Fruit fly (Drosophila melanogaster): ENCODE data around the gene Spn.

The Spn gene

dm6 chr3L:2531386-2532176 is 22.5 kb downstream of the Spn start:
- TF ChIP-seq noc (tag; optimal IDR thresholded peaks at IDR 0.05), result peak; percentile 45

DNA sequence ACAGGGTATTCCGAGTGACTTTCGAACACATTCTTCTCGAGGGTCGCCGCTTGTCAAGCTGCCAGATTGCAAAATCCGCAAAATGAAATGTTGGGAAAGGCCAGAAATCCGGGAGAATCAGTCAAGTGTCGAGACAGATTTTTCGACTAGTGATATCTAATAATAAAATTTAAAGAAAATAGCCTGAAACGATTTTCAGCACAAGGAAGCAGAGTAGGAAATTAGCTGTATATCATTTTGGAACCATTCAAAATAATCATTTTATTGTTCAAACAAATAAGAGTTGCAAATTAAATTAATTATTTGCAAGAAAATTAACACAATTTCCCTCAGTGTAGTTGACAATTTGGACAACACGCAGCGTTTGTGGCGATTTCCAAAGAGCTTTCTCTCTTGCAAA is 23.5 kb downstream of the Spn start:
- TF ChIP-seq noc (tag; optimal IDR thresholded peaks at IDR 0.05), result no peak

dm6 chr3L:2530090-2530489 is 24.0 kb downstream of the Spn start:
- TF ChIP-seq noc (tag; optimal IDR thresholded peaks at IDR 0.05), result peak; percentile 18

dm6 chr3L:2526873-2527272 is 27.2 kb downstream of the Spn start, which contains the start of gene CG32295:
TSS of gene CG32295 (minus strand) at chr3L:2526973.
- no peak for TF ChIP-seq noc (tag; optimal IDR thresholded peaks at IDR 0.05)

DNA sequence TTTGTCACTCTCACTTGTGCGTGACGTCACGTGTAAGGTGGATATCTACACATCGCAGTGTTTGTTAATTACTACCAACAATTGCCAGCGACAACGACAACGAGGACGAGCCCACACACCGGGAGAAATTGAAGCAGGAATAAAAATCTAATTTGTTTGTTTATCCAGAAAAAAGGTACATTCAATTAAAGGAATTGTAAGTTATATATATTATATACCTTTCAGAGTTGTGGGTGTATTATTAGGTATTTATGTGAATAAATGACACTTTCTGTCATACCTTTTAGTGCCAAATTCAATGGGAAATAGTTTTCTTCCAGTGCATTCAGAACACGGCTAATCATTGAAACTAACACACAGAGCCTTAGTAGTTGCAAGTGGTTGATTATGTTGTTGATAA is 38.9 kb downstream of the Spn start:
- TF ChIP-seq noc (tag; optimal IDR thresholded peaks at IDR 0.05), result no peak

dm6 chr3L:2504796-2505195 is 49.3 kb downstream of the Spn start:
- no peak for TF ChIP-seq noc (tag; optimal IDR thresholded peaks at IDR 0.05)

DNA sequence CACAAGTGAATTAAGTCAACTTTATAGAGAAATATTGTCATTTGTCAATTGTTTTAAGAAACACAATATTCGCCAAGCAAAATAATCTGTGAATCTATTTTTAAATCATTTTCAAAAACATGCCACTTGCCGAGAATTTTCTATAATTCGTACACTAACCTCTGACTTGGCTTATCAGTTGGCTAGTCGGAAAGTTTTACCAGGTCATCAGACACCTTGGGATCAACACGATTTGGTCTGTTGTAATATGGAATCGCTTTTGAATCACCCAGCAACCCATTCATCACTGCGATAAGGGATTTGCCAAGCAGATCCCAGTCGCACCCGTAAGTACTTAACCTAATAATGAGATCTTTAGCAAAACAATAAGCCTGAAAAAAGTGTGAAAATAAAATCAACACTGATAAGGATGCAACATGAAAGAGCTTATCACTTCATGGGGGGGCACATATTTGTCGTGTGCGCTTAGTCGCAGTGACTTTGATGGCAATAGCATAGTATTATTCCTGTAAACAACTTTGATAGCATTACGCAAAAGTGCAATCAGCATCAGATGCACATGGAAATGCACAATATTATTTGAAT is 50.0 kb downstream of the Spn start:
- no peak for TF ChIP-seq noc (tag; optimal IDR thresholded peaks at IDR 0.05)

- no peak for TF ChIP-seq noc (tag; optimal IDR thresholded peaks at IDR 0.05)
Measured at dm6 chr3L:2503465-2503864, 50.6 kb downstream of the Spn start, which contains the start of gene CG16758. TSS of gene CG16758 (minus strand) at chr3L:2503606.

DNA sequence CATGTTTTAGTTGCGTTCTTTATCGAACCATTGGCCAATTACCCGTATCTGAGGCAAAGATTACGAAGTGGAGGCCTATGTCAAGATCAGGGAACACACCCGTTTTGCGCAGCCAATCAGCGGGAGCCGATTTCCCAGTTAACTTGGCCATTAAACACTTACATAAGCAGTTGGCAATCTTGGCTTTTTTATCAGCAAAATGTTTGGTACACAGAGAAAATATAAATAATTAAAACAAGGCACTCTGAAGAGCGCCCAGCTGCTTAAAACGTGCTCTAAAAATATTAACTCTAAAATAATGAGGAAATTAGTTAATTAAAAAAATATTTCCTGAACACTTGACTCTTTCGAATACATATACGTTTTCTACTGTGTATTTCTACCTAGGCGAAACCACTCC is 52.3 kb downstream of the Spn start:
- TF ChIP-seq noc (tag; optimal IDR thresholded peaks at IDR 0.05), result peak; percentile 84

DNA sequence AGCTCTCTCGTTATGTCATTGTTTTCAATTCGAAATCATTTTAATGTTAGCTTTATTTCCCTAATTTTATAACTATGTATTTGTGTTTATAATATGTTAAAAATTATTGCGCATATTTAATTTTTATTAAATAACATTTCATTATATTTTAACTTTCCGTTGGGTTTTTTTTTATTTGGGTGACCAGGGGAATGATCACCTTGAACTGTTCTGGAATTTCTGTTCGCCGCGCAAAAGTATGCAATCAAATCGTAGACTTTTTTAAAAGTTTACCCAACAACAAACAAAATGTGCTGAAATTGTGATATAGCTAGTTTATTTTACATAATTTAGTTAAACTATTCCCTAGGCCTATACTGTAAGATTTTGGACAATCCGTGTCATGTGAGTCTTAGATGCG is 55.0 kb downstream of the Spn start:
- no peak for TF ChIP-seq noc (tag; optimal IDR thresholded peaks at IDR 0.05)

dm6 chr3L:2494183-2494541 is 59.9 kb downstream of the Spn start:
- peak; percentile 98 for TF ChIP-seq noc (tag; optimal IDR thresholded peaks at IDR 0.05)

DNA sequence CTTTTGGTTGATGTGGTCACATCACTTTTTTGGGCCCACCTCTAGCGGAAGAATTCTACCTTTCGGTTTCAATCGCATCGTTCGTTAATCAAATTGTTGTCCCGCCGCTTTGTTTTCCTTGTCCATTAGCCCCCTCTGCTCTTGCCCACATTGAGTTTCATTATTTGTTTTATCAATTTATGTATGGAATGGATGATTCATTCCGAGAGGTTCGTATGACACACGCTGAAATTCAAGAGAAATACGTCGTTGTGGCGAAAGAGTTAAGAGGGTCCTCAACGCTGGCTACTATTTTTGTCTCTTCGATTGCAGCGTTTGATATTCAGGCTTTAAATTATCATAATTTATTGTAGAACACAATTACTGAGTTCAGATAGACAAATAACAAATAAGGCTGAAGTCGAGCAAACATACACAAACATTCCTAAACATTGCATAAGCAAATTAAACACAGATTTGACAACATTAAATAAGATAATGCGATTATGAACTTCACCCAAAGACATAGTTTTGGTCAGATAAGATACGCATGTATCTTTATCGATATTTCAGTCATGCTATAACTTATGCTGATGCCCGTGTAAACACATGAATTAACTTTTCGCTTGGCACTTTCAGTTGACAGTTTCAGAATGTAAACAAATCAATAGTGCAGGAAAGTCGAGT is 60.4 kb downstream of the Spn start:
- no peak for TF ChIP-seq noc (tag; optimal IDR thresholded peaks at IDR 0.05)

DNA sequence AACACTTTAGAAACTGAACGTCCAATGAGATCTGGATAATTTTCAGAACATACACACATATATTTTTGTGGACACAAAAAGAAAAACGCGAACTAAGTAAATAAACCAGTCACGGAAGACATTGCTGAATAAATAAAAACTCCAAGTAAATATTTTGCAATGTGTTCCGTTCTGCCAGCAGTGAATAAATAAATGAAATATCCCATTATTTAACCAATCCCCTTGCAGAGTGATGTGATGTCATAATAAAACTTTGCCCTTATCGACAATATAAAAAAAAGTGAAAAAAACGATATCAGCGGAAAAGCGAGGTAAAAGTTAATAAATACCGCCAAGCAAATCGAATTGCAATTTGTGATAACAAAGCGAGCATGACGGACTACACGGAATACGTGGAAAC is 63.3 kb downstream of the Spn start:
- TF ChIP-seq noc (tag; optimal IDR thresholded peaks at IDR 0.05), result no peak

- no peak for TF ChIP-seq noc (tag; optimal IDR thresholded peaks at IDR 0.05)
Measured at dm6 chr3L:2489855-2490254, 64.2 kb downstream of the Spn start.

DNA sequence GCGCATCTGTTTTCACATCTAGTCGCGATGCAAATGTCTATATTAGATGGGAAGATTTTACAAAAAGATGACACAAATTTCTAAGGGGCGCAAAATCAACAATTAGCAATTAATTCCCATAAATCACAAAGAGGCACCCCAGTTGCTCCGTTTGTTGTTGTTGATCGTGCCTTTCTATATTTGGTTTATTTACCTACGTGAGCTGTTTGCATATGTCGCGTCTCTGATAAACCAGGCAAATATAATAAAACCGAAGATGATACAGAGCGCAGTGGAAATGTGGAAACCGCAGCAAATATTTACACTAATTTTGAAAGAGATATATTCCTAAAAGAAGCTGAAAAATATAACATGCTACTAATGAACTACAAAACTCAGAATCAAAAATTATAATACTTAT is 64.7 kb downstream of the Spn start:
- no peak for TF ChIP-seq noc (tag; optimal IDR thresholded peaks at IDR 0.05)

dm6 chr3L:2488634-2489033 is 65.5 kb downstream of the Spn start, which contains the start of gene CG1146:
TSS of gene CG1146 (plus strand) at chr3L:2488804.
- no peak for TF ChIP-seq noc (tag; optimal IDR thresholded peaks at IDR 0.05)

DNA sequence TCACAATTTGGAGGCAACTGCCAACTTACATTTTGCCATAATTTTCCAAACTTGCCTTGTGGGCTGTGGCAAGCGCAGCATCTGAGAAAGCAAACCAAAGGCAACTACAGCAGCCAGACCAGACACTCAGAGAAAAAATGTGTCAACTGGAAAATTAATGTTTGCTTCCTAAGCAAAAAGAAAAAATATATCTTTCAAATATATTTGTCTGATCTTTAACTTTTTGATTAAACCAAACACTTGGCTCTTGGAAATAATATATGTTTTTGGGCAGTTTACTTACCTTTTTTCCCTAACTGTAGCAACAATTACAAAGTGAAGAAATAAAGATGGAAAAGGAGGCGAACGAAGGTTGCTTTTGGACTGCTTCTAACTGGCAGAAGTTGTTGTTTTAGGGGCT is 66.8 kb downstream of the Spn start:
- TF ChIP-seq noc (tag; optimal IDR thresholded peaks at IDR 0.05), result no peak

Measured in whole organism, larva.